Worm (Caenorhabditis elegans) whole organism, young adult: Measurements from ENCODE around the gene Y108G3AL.2.

ENCODE experiments used
- B0019.2 ChIP-seq: fragments of 200-800 bp; sonication (Bioruptor generic); conservative IDR thresholded peaks from 2 replicates; pipeline ENCODE4 v1.3.6; 2022; ENCODE audit warnings: missing genetic modification reagents, missing genetic modification characterization, missing compliant biosample characterization
- B0035.1 ChIP-seq: sonication (generic microtip); optimal IDR thresholded peaks from 2 replicates; lab custom pipeline; 2016; ENCODE audit warnings: missing genetic modification characterization, mild to moderate bottlenecking, missing compliant biosample characterization, missing genotype, missing genetic modification reagents
- B0261.1 ChIP-seq: sonication (generic microtip); optimal IDR thresholded peaks from 2 replicates; lab custom pipeline; 2016; ENCODE audit warnings: mild to moderate bottlenecking, missing genetic modification characterization, moderate library complexity, missing compliant biosample characterization
- C17E4.6 ChIP-seq: fragments of 200-800 bp; sonication (Bioruptor generic); IDR thresholded peaks from 2 replicates; pipeline ENCODE4 v1.3.6; 2022; ENCODE audit warnings: missing genetic modification reagents, missing genetic modification characterization, missing compliant biosample characterization
- D2030.7 ChIP-seq: fragments of 200-800 bp; sonication (Bioruptor generic); IDR thresholded peaks from 2 replicates; pipeline ENCODE4 v1.3.6; 2022; ENCODE audit warnings: missing genetic modification reagents, missing genetic modification characterization, missing compliant biosample characterization
- F22D6.2 ChIP-seq: sonication (generic microtip); optimal IDR thresholded peaks from 2 replicates; lab custom pipeline; 2016; ENCODE audit warnings: mild to moderate bottlenecking, missing genetic modification characterization, missing compliant biosample characterization
- F23B12.7 ChIP-seq: sonication (generic microtip); optimal IDR thresholded peaks from 2 replicates; lab custom pipeline; 2017; ENCODE audit warnings: missing genetic modification characterization, mild to moderate bottlenecking, missing compliant biosample characterization, antibody characterized with exemption, moderate library complexity; ENCODE audit not compliant: insufficient read depth
- F37B4.10 ChIP-seq: fragments of 200-800 bp; sonication (Bioruptor generic); IDR thresholded peaks from 2 replicates; pipeline ENCODE4 v1.3.6; 2022; ENCODE audit warnings: missing genetic modification characterization, missing compliant biosample characterization
- F52B5.7 ChIP-seq: sonication (generic microtip); optimal IDR thresholded peaks from 2 replicates; lab custom pipeline; 2016; ENCODE audit warnings: mild to moderate bottlenecking, missing genetic modification characterization, missing compliant biosample characterization
- T26A5.8 ChIP-seq: sonication (generic microtip); optimal IDR thresholded peaks from 2 replicates; lab custom pipeline; 2016; ENCODE audit warnings: missing genetic modification characterization, missing compliant biosample characterization
- Y79H2A.3 ChIP-seq: fragments of 200-800 bp; sonication (Bioruptor generic); conservative IDR thresholded peaks from 2 replicates; pipeline ENCODE4 v1.3.6; 2022; ENCODE audit warnings: missing genetic modification reagents, missing genetic modification characterization, missing compliant biosample characterization
- aptf-2 ChIP-seq: fragments of 200-800 bp; sonication (Bioruptor generic); conservative IDR thresholded peaks from 2 replicates; pipeline ENCODE4 v1.3.6; 2022; ENCODE audit warnings: missing genetic modification reagents, missing genetic modification characterization, missing compliant biosample characterization
- atf-7 ChIP-seq: sonication (generic microtip); optimal IDR thresholded peaks from 2 replicates; lab custom pipeline; 2017; ENCODE audit warnings: mild to moderate bottlenecking, missing genetic modification characterization, missing compliant biosample characterization
- athp-1 ChIP-seq: sonication (generic microtip); optimal IDR thresholded peaks from 2 replicates; lab custom pipeline; 2017; ENCODE audit warnings: mild to moderate bottlenecking, missing genetic modification characterization, missing compliant biosample characterization
- attf-3 ChIP-seq: fragments of 200-800 bp; sonication (Bioruptor generic); conservative IDR thresholded peaks from 2 replicates; pipeline ENCODE4 v1.3.6; 2022; ENCODE audit warnings: missing genetic modification reagents, missing genetic modification characterization, missing compliant biosample characterization
- attf-6 ChIP-seq: fragments of 200-800 bp; sonication (Bioruptor generic); IDR thresholded peaks from 2 replicates; pipeline ENCODE4 v1.3.6; 2022; ENCODE audit warnings: missing genetic modification reagents, missing genetic modification characterization, missing compliant biosample characterization
- bed-1 ChIP-seq: fragments of 200-800 bp; sonication (Bioruptor generic); IDR thresholded peaks from 2 replicates; pipeline ENCODE4 v1.3.6; 2022; ENCODE audit warnings: missing genetic modification reagents, missing genetic modification characterization, missing compliant biosample characterization
- ceh-79 ChIP-seq: sonication (generic microtip); optimal IDR thresholded peaks from 2 replicates; lab custom pipeline; 2017; ENCODE audit warnings: mild to moderate bottlenecking, missing genetic modification characterization, missing compliant biosample characterization
- chd-7 ChIP-seq: sonication (generic microtip); optimal IDR thresholded peaks from 2 replicates; lab custom pipeline; 2016; ENCODE audit warnings: mild to moderate bottlenecking, missing genetic modification characterization, moderate library complexity, missing compliant biosample characterization
- dox-1 ChIP-seq: fragments of 200-800 bp; sonication (Bioruptor generic); IDR thresholded peaks from 2 replicates; pipeline ENCODE4 v1.3.6; 2022; ENCODE audit warnings: missing genetic modification reagents, missing genetic modification characterization, missing compliant biosample characterization
- efl-1 ChIP-seq: fragments of 150-350 bp; optimal IDR thresholded peaks from 2 replicates; lab custom pipeline; 2014; ENCODE audit warnings: missing biosample characterization, missing genetic modification reagents, missing genetic modification characterization
- fkh-3 ChIP-seq: sonication (generic microtip); optimal IDR thresholded peaks from 2 replicates; lab custom pipeline; 2016; ENCODE audit warnings: mild to moderate bottlenecking, missing genetic modification characterization, missing compliant biosample characterization
- him-1 ChIP-seq: sonication (generic microtip); optimal IDR thresholded peaks from 2 replicates; lab custom pipeline; 2016; ENCODE audit warnings: missing genotype, missing genetic modification reagents, missing genetic modification characterization, missing compliant biosample characterization
- hsf-1 ChIP-seq: fragments of 200-800 bp; sonication (Bioruptor generic); IDR thresholded peaks from 2 replicates; pipeline ENCODE4 v1.3.6; 2022; ENCODE audit warnings: missing genetic modification reagents, missing genetic modification characterization, missing compliant biosample characterization
- lin-54 ChIP-seq: fragments of 200-800 bp; sonication (Bioruptor generic); optimal IDR thresholded peaks from 2 replicates; lab custom pipeline; 2018; ENCODE audit warnings: mild to moderate bottlenecking, missing genetic modification characterization, missing compliant biosample characterization
- lsl-1 ChIP-seq: fragments of 200-800 bp; sonication (Bioruptor generic); optimal IDR thresholded peaks from 2 replicates; lab custom pipeline; 2018; ENCODE audit warnings: mild to moderate bottlenecking, missing genetic modification characterization, moderate library complexity, missing compliant biosample characterization
- madf-6 ChIP-seq: fragments of 200-800 bp; sonication (Bioruptor generic); IDR thresholded peaks from 2 replicates; pipeline ENCODE4 v1.3.6; 2022; ENCODE audit warnings: missing genetic modification reagents, missing genetic modification characterization, missing compliant biosample characterization
- madf-8 ChIP-seq: fragments of 200-800 bp; sonication (Bioruptor generic); conservative IDR thresholded peaks from 2 replicates; pipeline ENCODE4 v1.3.6; 2022; ENCODE audit warnings: missing genetic modification reagents, missing genetic modification characterization, missing compliant biosample characterization
- mel-28 ChIP-seq: sonication (generic microtip); optimal IDR thresholded peaks from 2 replicates; lab custom pipeline; 2016; ENCODE audit warnings: borderline replicate concordance, mild to moderate bottlenecking, missing genetic modification characterization, missing compliant biosample characterization
- mes-4 ChIP-seq: sonication (generic microtip); optimal IDR thresholded peaks from 2 replicates; lab custom pipeline; 2016; ENCODE audit warnings: missing genotype, missing genetic modification characterization, missing compliant biosample characterization
- mxl-1 ChIP-seq: sonication (generic microtip); optimal IDR thresholded peaks from 2 replicates; lab custom pipeline; 2016; ENCODE audit warnings: missing genetic modification characterization, missing compliant biosample characterization
- nhr-90 ChIP-seq: sonication (generic microtip); optimal IDR thresholded peaks from 2 replicates; lab custom pipeline; 2016; ENCODE audit warnings: missing genotype, mild to moderate bottlenecking, missing genetic modification characterization, missing compliant biosample characterization
- repo-1 ChIP-seq: sonication (generic microtip); optimal IDR thresholded peaks from 2 replicates; lab custom pipeline; 2017; ENCODE audit warnings: mild to moderate bottlenecking, missing genetic modification characterization, missing compliant biosample characterization
- sea-2 ChIP-seq: fragments of 200-800 bp; sonication (Bioruptor generic); IDR thresholded peaks from 2 replicates; pipeline ENCODE4 v1.3.6; 2022; ENCODE audit warnings: missing genetic modification characterization, missing compliant biosample characterization
- snpc-1.1 ChIP-seq: sonication (generic microtip); optimal IDR thresholded peaks from 2 replicates; lab custom pipeline; 2017; ENCODE audit warnings: missing genetic modification characterization, mild to moderate bottlenecking, missing compliant biosample characterization, antibody characterized with exemption, moderate library complexity, missing genotype, missing genetic modification reagents; ENCODE audit not compliant: insufficient read depth
- snpc-1.3 ChIP-seq: sonication (generic microtip); optimal IDR thresholded peaks from 2 replicates; lab custom pipeline; 2017; ENCODE audit warnings: missing genetic modification characterization, mild to moderate bottlenecking, missing compliant biosample characterization, antibody characterized with exemption, moderate library complexity, missing genotype, missing genetic modification reagents; ENCODE audit not compliant: insufficient read depth
- snpc-4 ChIP-seq, 5 experiments: fragments of 150-350 bp in 1 of 5; sonication (generic microtip) in 4 of 5; optimal IDR thresholded peaks; 2 replicates each; lab custom pipeline; 2014 to 2018; ENCODE audit warnings: missing genetic modification characterization in 5 of 5, missing biosample characterization in 3 of 5, antibody characterized with exemption in 2 of 5, mild to moderate bottlenecking in 2 of 5, missing compliant biosample characterization in 2 of 5, missing genotype in 2 of 5, moderate library complexity in 2 of 5, missing genetic modification reagents in 1 of 5
- somi-1 ChIP-seq: fragments of 200-800 bp; sonication (Bioruptor generic); optimal IDR thresholded peaks from 2 replicates; lab custom pipeline; 2018; ENCODE audit warnings: mild to moderate bottlenecking, missing genetic modification characterization, missing compliant biosample characterization
- sptf-2 ChIP-seq: fragments of 200-800 bp; sonication (Bioruptor generic); optimal IDR thresholded peaks from 2 replicates; lab custom pipeline; 2018; ENCODE audit warnings: mild to moderate bottlenecking, missing genetic modification characterization, missing compliant biosample characterization
- tbx-9 ChIP-seq: sonication (generic microtip); optimal IDR thresholded peaks from 2 replicates; lab custom pipeline; 2016; ENCODE audit warnings: borderline replicate concordance, missing genetic modification characterization, inconsistent platforms, missing compliant biosample characterization
- tlf-1 ChIP-seq: fragments of 200-800 bp; sonication (Bioruptor generic); optimal IDR thresholded peaks from 2 replicates; lab custom pipeline; 2018; ENCODE audit warnings: mild to moderate bottlenecking, missing genetic modification characterization, missing compliant biosample characterization
- unc-130 ChIP-seq: sonication (generic microtip); optimal IDR thresholded peaks from 2 replicates; lab custom pipeline; 2016; ENCODE audit warnings: missing genetic modification reagents, missing genetic modification characterization, missing compliant biosample characterization
- xnd-1 ChIP-seq: sonication (generic microtip); optimal IDR thresholded peaks from 2 replicates; lab custom pipeline; 2016; ENCODE audit warnings: missing genotype, missing genetic modification reagents, missing genetic modification characterization, missing compliant biosample characterization
- zfh-2 ChIP-seq: fragments of 200-800 bp; sonication (Bioruptor generic); conservative IDR thresholded peaks from 2 replicates; pipeline ENCODE4 v1.3.6; 2022; ENCODE audit warnings: missing genetic modification reagents, missing genetic modification characterization, missing compliant biosample characterization
- ztf-28 ChIP-seq: fragments of 200-800 bp; sonication (Bioruptor generic); IDR thresholded peaks from 2 replicates; pipeline ENCODE4 v1.3.6; 2022; ENCODE audit warnings: missing genetic modification reagents, missing genetic modification characterization, missing compliant biosample characterization

The Y108G3AL.2 gene

ce11 chrV:185124-185523 lies 18.3 kb downstream of the Y108G3AL.2 start (continued):
- TF ChIP-seq snpc-1.3 (tag; lab: Kevin White, UChicago) (no peak), bed-1 (no peak), B0261.1 (tag; lab: Kevin White, UChicago) (no peak), C17E4.6 (GFP tag; lab: Robert Waterston, UW) (no peak), B0035.1 (tag; lab: Kevin White, UChicago) (no peak), sea-2 (GFP tag; lab: Robert Waterston, UW) (no peak), lin-54 (GFP tag; lab: Kevin White, UChicago) (no peak), dox-1 (no peak), F22D6.2 (no peak), unc-130 (GFP tag; lab: Kevin White, UChicago) (no peak), lsl-1 (GFP tag; lab: Kevin White, UChicago) (peak; percentile 65), repo-1 (tag; lab: Kevin White, UChicago) (no peak), efl-1 (GFP tag; lab: Kevin White, UChicago) (peak; percentile 21), B0019.2 (GFP tag; lab: Robert Waterston, UW) (no peak), mes-4 (no peak)

ce11 chrV:185694-186217 lies 19.0 kb downstream of the Y108G3AL.2 start, which contains the start of gene arid-1:
Gene arid-1 (plus strand): TSS chrV:186167.
- TF ChIP-seq madf-6 (GFP tag; lab: Robert Waterston, UW) (peak; percentile 83), tlf-1 (GFP tag; lab: Kevin White, UChicago) (no peak), repo-1 (tag; lab: Kevin White, UChicago) (no peak), dox-1 (no peak; the same call in 1 of the 2 replicates), mel-28 (no peak), fkh-3 (no peak), T26A5.8 (tag; lab: Kevin White, UChicago) (no peak), zfh-2 (GFP tag; lab: Robert Waterston, UW) (no peak), chd-7 (no peak), nhr-90 (tag; lab: Kevin White, UChicago) (no peak), B0019.2 (GFP tag; lab: Robert Waterston, UW) (no peak), atf-7 (tag; lab: Kevin White, UChicago) (no peak), tbx-9 (tag; lab: Kevin White, UChicago) (no peak), madf-8 (GFP tag; lab: Robert Waterston, UW) (peak; percentile 62), B0261.1 (tag; lab: Kevin White, UChicago) (no peak), F52B5.7 (tag; lab: Kevin White, UChicago) (no peak), C17E4.6 (GFP tag; lab: Robert Waterston, UW) (no peak), xnd-1 (tag; lab: Kevin White, UChicago) (peak; percentile 46), sptf-2 (GFP tag; lab: Kevin White, UChicago) (no peak), F23B12.7 (no peak), D2030.7 (peak; percentile 84), snpc-1.1 (tag; lab: Kevin White, UChicago) (peak; percentile 38), F22D6.2 (no peak), somi-1 (GFP tag; lab: Kevin White, UChicago) (no peak), ztf-28 (GFP tag; lab: Robert Waterston, UW) (no peak), mxl-1 (no peak), bed-1 (no peak), ceh-79 (tag; lab: Kevin White, UChicago) (no peak), athp-1 (no peak), B0035.1 (tag; lab: Kevin White, UChicago) (no peak), hsf-1 (GFP tag; lab: Robert Waterston, UW) (0 out of 2 replicates have a peak, but pooled peaks have one; percentile 9), snpc-4 (GFP tag; optimal IDR thresholded peaks at IDR 0.05; lab: Kevin White, UChicago) (no peak), snpc-4 (tag; optimal IDR thresholded peaks at IDR 0.05; lab: Kevin White, UChicago) (peak in 3 of 4 experiments; percentile 8 to 27 (median 17)), attf-3 (0 out of 2 replicates have a peak, but pooled peaks have one; percentile 38), aptf-2 (GFP tag; lab: Robert Waterston, UW) (no peak), him-1 (tag; lab: Kevin White, UChicago) (peak; percentile 37), F37B4.10 (GFP tag; lab: Robert Waterston, UW) (no peak), attf-6 (GFP tag; lab: Robert Waterston, UW) (no peak), Y79H2A.3 (GFP tag; lab: Robert Waterston, UW) (0 out of 2 replicates have a peak, but pooled peaks have one; percentile 38)
